Worm (Caenorhabditis elegans): ENCODE data around the gene dot-1.3.
A peak's percentile ranks its signal among the peaks of the same experiment; 100 is the strongest.
"Not testable (repeated sequence)": the region's sequence is repeated elsewhere in the genome, so short reads cannot be mapped to it uniquely, and the experiment has no call there.

The dot-1.3 gene

ce11 chrX:12302755-12303154, at the start of gene dot-1.3:
TSS of gene dot-1.3 (minus strand) at chrX:12302855.
- TF ChIP-seq sptf-1, mls-2, cnd-1 (tag; optimal IDR thresholded peaks at IDR 0.05): not testable (repeated sequence)

- TF ChIP-seq pha-4 (tag; optimal IDR thresholded peaks at IDR 0.05) (peak; percentile 3), unc-39 (tag; optimal IDR thresholded peaks at IDR 0.05) (no peak), lsy-2 (tag; optimal IDR thresholded peaks at IDR 0.05) (no peak)
Observed at ce11 chrX:12350207-12350606, 47.6 kb upstream of the dot-1.3 start, which contains the start of gene F42F12.3. TSS of gene F42F12.3 (plus strand) at chrX:12350578.

- TF ChIP-seq nhr-28 (tag; optimal IDR thresholded peaks at IDR 0.05) (no peak), tbx-8 (GFP tag; optimal IDR thresholded peaks at IDR 0.05) (no peak), drap-1 (GFP tag; optimal IDR thresholded peaks at IDR 0.05) (no peak), unc-39 (tag; optimal IDR thresholded peaks at IDR 0.05) (no peak), unc-120 (tag; optimal IDR thresholded peaks at IDR 0.05; ENCODE audit: poor library complexity, severe bottlenecking) (no peak), nhr-2 (tag; optimal IDR thresholded peaks at IDR 0.05) (no peak), lsy-2 (tag; optimal IDR thresholded peaks at IDR 0.05) (no peak), sem-2 (GFP tag; optimal IDR thresholded peaks at IDR 0.05) (no peak), pha-4 (tag; optimal IDR thresholded peaks at IDR 0.05) (no peak), nhr-12 (tag; optimal IDR thresholded peaks at IDR 0.05) (no peak), ham-2 (GFP tag; optimal IDR thresholded peaks at IDR 0.05) (no peak), M03D4.4 (tag; optimal IDR thresholded peaks at IDR 0.05) (no peak), elt-3 (tag; optimal IDR thresholded peaks at IDR 0.05) (no peak), hlh-1 (tag; optimal IDR thresholded peaks at IDR 0.05) (no peak), ceh-43 (GFP tag; optimal IDR thresholded peaks at IDR 0.05) (no peak), nhr-237 (tag; optimal IDR thresholded peaks at IDR 0.05) (no peak)
Observed at ce11 chrX:12348329-12348728, 45.7 kb upstream of the dot-1.3 start, which contains the start of gene F42F12.14. TSS of gene F42F12.14 (plus strand) at chrX:12348629.

ce11 chrX:12347822-12348221, 45.2 kb upstream of the dot-1.3 start:
- TF ChIP-seq mls-2 (tag; optimal IDR thresholded peaks at IDR 0.05): no peak
- TF ChIP-seq nhr-2 (tag; optimal IDR thresholded peaks at IDR 0.05): no peak
- peak; percentile 23 for TF ChIP-seq unc-120 (tag; optimal IDR thresholded peaks at IDR 0.05; ENCODE audit: poor library complexity, severe bottlenecking)
- TF ChIP-seq M03D4.4 (tag; optimal IDR thresholded peaks at IDR 0.05): peak; percentile 39
- peak; percentile 13 for TF ChIP-seq drap-1 (GFP tag; optimal IDR thresholded peaks at IDR 0.05)

ce11 chrX:12346729-12347128, 44.1 kb upstream of the dot-1.3 start, which contains the start of gene F42F12.11:
TSS of gene F42F12.11 (plus strand) at chrX:12347029.
- TF ChIP-seq unc-120 (tag; optimal IDR thresholded peaks at IDR 0.05; ENCODE audit: poor library complexity, severe bottlenecking): no peak
- no peak for TF ChIP-seq ces-1 (GFP tag; optimal IDR thresholded peaks at IDR 0.05)
- TF ChIP-seq unc-39 (tag; optimal IDR thresholded peaks at IDR 0.05): no peak
- no peak for TF ChIP-seq M03D4.4 (tag; optimal IDR thresholded peaks at IDR 0.05)
- no peak for TF ChIP-seq drap-1 (GFP tag; optimal IDR thresholded peaks at IDR 0.05)

- TF ChIP-seq unc-39 (tag; optimal IDR thresholded peaks at IDR 0.05) (no peak), tbx-8 (GFP tag; optimal IDR thresholded peaks at IDR 0.05) (no peak), ceh-43 (GFP tag; optimal IDR thresholded peaks at IDR 0.05) (no peak)
Observed at ce11 chrX:12343279-12343678, 40.6 kb upstream of the dot-1.3 start, which contains the start of the genes nspc-9 and nspc-10. TSS of gene nspc-9 (minus strand) at chrX:12343379. TSS of gene nspc-10 (plus strand) at chrX:12343609.

ce11 chrX:12341338-12341737, 38.7 kb upstream of the dot-1.3 start, which contains the start of gene zig-2:
TSS of gene zig-2 (minus strand) at chrX:12341438.
- TF ChIP-seq nhr-12 (tag; optimal IDR thresholded peaks at IDR 0.05) (no peak), pha-4 (tag; optimal IDR thresholded peaks at IDR 0.05) (no peak), ceh-43 (GFP tag; optimal IDR thresholded peaks at IDR 0.05) (no peak), ztf-11 (tag; optimal IDR thresholded peaks at IDR 0.05) (no peak), elt-1 (tag; optimal IDR thresholded peaks at IDR 0.05; ENCODE audit: borderline replicate concordance, insufficient read depth) (no peak), lin-32 (GFP tag; optimal IDR thresholded peaks at IDR 0.05) (no peak), snpc-4 (tag; optimal IDR thresholded peaks at IDR 0.05) (no peak), M03D4.4 (tag; optimal IDR thresholded peaks at IDR 0.05) (no peak), elt-3 (tag; optimal IDR thresholded peaks at IDR 0.05) (no peak), nhr-237 (tag; optimal IDR thresholded peaks at IDR 0.05) (no peak), sem-2 (GFP tag; optimal IDR thresholded peaks at IDR 0.05) (no peak)
